Worm (Caenorhabditis elegans) whole organism, early embryonic: Measurements from ENCODE around the gene clec-58.

Experiments
- B0310.2 ChIP-seq: sonication (generic microtip); optimal IDR thresholded peaks from 2 replicates; lab custom pipeline; 2016; ENCODE audit warnings: mild to moderate bottlenecking, missing genetic modification characterization, missing compliant biosample characterization
- aly-1 ChIP-seq: sonication (generic microtip); optimal IDR thresholded peaks from 2 replicates; lab custom pipeline; 2016; ENCODE audit warnings: missing genetic modification characterization, missing compliant biosample characterization
- ama-1 ChIP-seq: fragments of 150-350 bp; optimal IDR thresholded peaks from 2 replicates; lab custom pipeline; 2014
- ceh-13 ChIP-seq: fragments of 200-800 bp; sonication (Bioruptor generic); optimal IDR thresholded peaks from 2 replicates; lab custom pipeline; 2018; ENCODE audit warnings: mild to moderate bottlenecking, missing genetic modification characterization, missing compliant biosample characterization
- flt-1 ChIP-seq: fragments of 200-800 bp; sonication (Bioruptor generic); IDR thresholded peaks from 2 replicates; pipeline ENCODE4 v1.3.6; 2022; ENCODE audit warnings: missing genetic modification characterization, missing compliant biosample characterization
- sea-1 ChIP-seq: fragments of 200-800 bp; sonication (Bioruptor generic); conservative IDR thresholded peaks from 2 replicates; pipeline ENCODE4 v1.3.6; 2022; ENCODE audit warnings: missing genetic modification characterization, missing compliant biosample characterization
- tbx-37 ChIP-seq: fragments of 200-800 bp; sonication (Bioruptor generic); conservative IDR thresholded peaks from 2 replicates; pipeline ENCODE4 v1.3.6; 2022; ENCODE audit warnings: missing genetic modification reagents, missing genetic modification characterization, missing compliant biosample characterization
- tra-4 ChIP-seq: sonication (generic microtip); optimal IDR thresholded peaks from 2 replicates; lab custom pipeline; 2017; ENCODE audit warnings: missing genetic modification characterization, missing compliant biosample characterization

- TF ChIP-seq ama-1 (lab: Kevin White, UChicago): no peak
- no peak for TF ChIP-seq tra-4 (tag; lab: Kevin White, UChicago)
- TF ChIP-seq tbx-37: no peak
- no peak for TF ChIP-seq flt-1 (GFP tag; lab: Robert Waterston, UW)
- TF ChIP-seq ceh-13 (GFP tag; lab: Kevin White, UChicago): no peak
- TF ChIP-seq aly-1 (tag; lab: Kevin White, UChicago): no peak
- TF ChIP-seq sea-1 (GFP tag; lab: Robert Waterston, UW): no peak
- TF ChIP-seq B0310.2 (tag; lab: Kevin White, UChicago): no peak
These were observed 47.1 kb upstream of the clec-58 start for ce11 chrII:10523031-10523430.
